Worm (Caenorhabditis elegans): ENCODE results near the gene srj-39.

srj-39 gene

ce11 chrV:4138688-4139087 lies 34.3 kb downstream of the srj-39 start, which contains the start of gene lgc-29:
Gene lgc-29 (plus strand): TSS chrV:4138988.
- no peak for TF ChIP-seq mab-5 (tag; optimal IDR thresholded peaks at IDR 0.05)
- TF ChIP-seq unc-120 (tag; optimal IDR thresholded peaks at IDR 0.05; ENCODE audit: poor library complexity, severe bottlenecking), result no peak
- TF ChIP-seq cnd-1 (tag; optimal IDR thresholded peaks at IDR 0.05), result no peak
- TF ChIP-seq mep-1 (tag; optimal IDR thresholded peaks at IDR 0.05), result no peak
- TF ChIP-seq nhr-28 (tag; optimal IDR thresholded peaks at IDR 0.05), result no peak
- no peak for TF ChIP-seq unc-62 (GFP tag; optimal IDR thresholded peaks at IDR 0.05)
- no peak for TF ChIP-seq snpc-4 (tag; optimal IDR thresholded peaks at IDR 0.05)
- TF ChIP-seq M03D4.4 (tag; optimal IDR thresholded peaks at IDR 0.05), result no peak
- no peak for TF ChIP-seq ztf-11 (tag; optimal IDR thresholded peaks at IDR 0.05)
- no peak for TF ChIP-seq elt-3 (tag; optimal IDR thresholded peaks at IDR 0.05)
- no peak for TF ChIP-seq drap-1 (GFP tag; optimal IDR thresholded peaks at IDR 0.05)
- TF ChIP-seq nhr-2 (tag; optimal IDR thresholded peaks at IDR 0.05), result no peak
- no peak for TF ChIP-seq pha-4 (tag; optimal IDR thresholded peaks at IDR 0.05)
- TF ChIP-seq unc-39 (tag; optimal IDR thresholded peaks at IDR 0.05), result no peak

- no peak for TF ChIP-seq unc-62 (GFP tag; optimal IDR thresholded peaks at IDR 0.05)
- no peak for TF ChIP-seq nhr-28 (tag; optimal IDR thresholded peaks at IDR 0.05)
- no peak for TF ChIP-seq unc-120 (tag; optimal IDR thresholded peaks at IDR 0.05; ENCODE audit: poor library complexity, severe bottlenecking)
- TF ChIP-seq nhr-12 (tag; optimal IDR thresholded peaks at IDR 0.05), result no peak
- TF ChIP-seq nhr-2 (tag; optimal IDR thresholded peaks at IDR 0.05), result no peak
- peak; percentile 9 for TF ChIP-seq nhr-237 (tag; optimal IDR thresholded peaks at IDR 0.05)
- TF ChIP-seq cnd-1 (tag; optimal IDR thresholded peaks at IDR 0.05), result no peak
- peak; percentile 32 for TF ChIP-seq ceh-39 (tag; optimal IDR thresholded peaks at IDR 0.05)
- TF ChIP-seq ceh-43 (GFP tag; optimal IDR thresholded peaks at IDR 0.05), result no peak
- no peak for TF ChIP-seq sptf-1 (tag; optimal IDR thresholded peaks at IDR 0.05)
- TF ChIP-seq tbx-8 (GFP tag; optimal IDR thresholded peaks at IDR 0.05), result no peak
- no peak for TF ChIP-seq nhr-76 (tag; optimal IDR thresholded peaks at IDR 0.05)
- TF ChIP-seq lsy-2 (tag; optimal IDR thresholded peaks at IDR 0.05), result peak; percentile 35
- no peak for TF ChIP-seq elt-1 (tag; optimal IDR thresholded peaks at IDR 0.05; ENCODE audit: borderline replicate concordance, insufficient read depth)
- TF ChIP-seq lin-32 (GFP tag; optimal IDR thresholded peaks at IDR 0.05), result no peak
- TF ChIP-seq M03D4.4 (tag; optimal IDR thresholded peaks at IDR 0.05), result no peak
- TF ChIP-seq drap-1 (GFP tag; optimal IDR thresholded peaks at IDR 0.05), result no peak
- TF ChIP-seq hlh-1 (tag; optimal IDR thresholded peaks at IDR 0.05), result no peak
- TF ChIP-seq blmp-1 (tag; optimal IDR thresholded peaks at IDR 0.05), result no peak
- TF ChIP-seq ces-1 (GFP tag; optimal IDR thresholded peaks at IDR 0.05), result peak; percentile 70
- peak; percentile 39 for TF ChIP-seq mep-1 (tag; optimal IDR thresholded peaks at IDR 0.05)
- TF ChIP-seq bed-3 (GFP tag; optimal IDR thresholded peaks at IDR 0.05), result peak; percentile 32
- no peak for TF ChIP-seq ham-2 (GFP tag; optimal IDR thresholded peaks at IDR 0.05)
- no peak for TF ChIP-seq ceh-83 (GFP tag; optimal IDR thresholded peaks at IDR 0.05)
- TF ChIP-seq zip-8 (tag; optimal IDR thresholded peaks at IDR 0.05), result no peak
These were observed 38.6 kb downstream of the srj-39 start for ce11 chrV:4143034-4143433.

ce11 chrV:4144205-4144604 lies 39.8 kb downstream of the srj-39 start, which contains the start of gene Y45G5AL.1:
Gene Y45G5AL.1 (plus strand): TSS chrV:4144505.
- TF ChIP-seq bed-3 (GFP tag; optimal IDR thresholded peaks at IDR 0.05) (no peak), ceh-39 (tag; optimal IDR thresholded peaks at IDR 0.05) (no peak), sptf-1 (tag; optimal IDR thresholded peaks at IDR 0.05) (no peak), sem-2 (GFP tag; optimal IDR thresholded peaks at IDR 0.05) (no peak), ces-1 (GFP tag; optimal IDR thresholded peaks at IDR 0.05) (no peak), unc-39 (tag; optimal IDR thresholded peaks at IDR 0.05) (no peak), elt-1 (tag; optimal IDR thresholded peaks at IDR 0.05; ENCODE audit: borderline replicate concordance, insufficient read depth) (no peak), pha-4 (tag; optimal IDR thresholded peaks at IDR 0.05) (no peak), nhr-2 (tag; optimal IDR thresholded peaks at IDR 0.05) (no peak), snpc-4 (tag; optimal IDR thresholded peaks at IDR 0.05) (no peak), nhr-237 (tag; optimal IDR thresholded peaks at IDR 0.05) (no peak), zip-8 (tag; optimal IDR thresholded peaks at IDR 0.05) (no peak), M03D4.4 (tag; optimal IDR thresholded peaks at IDR 0.05) (no peak), nhr-12 (tag; optimal IDR thresholded peaks at IDR 0.05) (no peak), ceh-83 (GFP tag; optimal IDR thresholded peaks at IDR 0.05) (no peak), lsy-2 (tag; optimal IDR thresholded peaks at IDR 0.05) (no peak), flh-1 (GFP tag; optimal IDR thresholded peaks at IDR 0.05) (no peak), unc-62 (GFP tag; optimal IDR thresholded peaks at IDR 0.05) (no peak), ham-2 (GFP tag; optimal IDR thresholded peaks at IDR 0.05) (no peak), elt-3 (tag; optimal IDR thresholded peaks at IDR 0.05) (no peak)

- TF ChIP-seq snpc-4 (tag; optimal IDR thresholded peaks at IDR 0.05), result no peak
These were observed 47.0 kb downstream of the srj-39 start for ce11 chrV:4151400-4151799.
